Worm (Caenorhabditis elegans) whole organism, young adult: ENCODE data around the gene C06E4.5.
A peak's percentile ranks its signal among the peaks of the same experiment; 100 is the strongest.

Experiments
- B0019.2 ChIP-seq: fragments of 200-800 bp; sonication (Bioruptor generic); conservative IDR thresholded peaks from 2 replicates; pipeline ENCODE4 v1.3.6; 2022; ENCODE audit warnings: missing genetic modification reagents, missing genetic modification characterization, missing compliant biosample characterization
- B0261.1 ChIP-seq: sonication (generic microtip); optimal IDR thresholded peaks from 2 replicates; lab custom pipeline; 2016; ENCODE audit warnings: mild to moderate bottlenecking, missing genetic modification characterization, moderate library complexity, missing compliant biosample characterization
- B0336.3 ChIP-seq: fragments of 200-800 bp; sonication (Bioruptor generic); IDR thresholded peaks from 2 replicates; pipeline ENCODE4 v1.3.6; 2022; ENCODE audit warnings: missing genetic modification characterization, missing compliant biosample characterization
- C17E4.6 ChIP-seq: fragments of 200-800 bp; sonication (Bioruptor generic); IDR thresholded peaks from 2 replicates; pipeline ENCODE4 v1.3.6; 2022; ENCODE audit warnings: missing genetic modification reagents, missing genetic modification characterization, missing compliant biosample characterization
- D2030.7 ChIP-seq: fragments of 200-800 bp; sonication (Bioruptor generic); IDR thresholded peaks from 2 replicates; pipeline ENCODE4 v1.3.6; 2022; ENCODE audit warnings: missing genetic modification reagents, missing genetic modification characterization, missing compliant biosample characterization
- F23B12.7 ChIP-seq: sonication (generic microtip); optimal IDR thresholded peaks from 2 replicates; lab custom pipeline; 2017; ENCODE audit warnings: missing genetic modification characterization, mild to moderate bottlenecking, missing compliant biosample characterization, antibody characterized with exemption, moderate library complexity; ENCODE audit not compliant: insufficient read depth
- F57A8.1 ChIP-seq: fragments of 200-800 bp; sonication (Bioruptor generic); optimal IDR thresholded peaks from 2 replicates; lab custom pipeline; 2018; ENCODE audit warnings: mild to moderate bottlenecking, missing genetic modification characterization, moderate library complexity, missing compliant biosample characterization
- F57C9.4 ChIP-seq: sonication (generic microtip); optimal IDR thresholded peaks from 2 replicates; lab custom pipeline; 2017; ENCODE audit warnings: mild to moderate bottlenecking, missing genetic modification characterization, missing compliant biosample characterization
- T07F8.4 ChIP-seq: sonication (generic microtip); optimal IDR thresholded peaks from 2 replicates; lab custom pipeline; 2016; ENCODE audit warnings: mild to moderate bottlenecking, missing genetic modification characterization, moderate library complexity, missing compliant biosample characterization
- T26A5.8 ChIP-seq: sonication (generic microtip); optimal IDR thresholded peaks from 2 replicates; lab custom pipeline; 2016; ENCODE audit warnings: missing genetic modification characterization, missing compliant biosample characterization
- Y56A3A.18 ChIP-seq: fragments of 200-800 bp; sonication (Bioruptor generic); IDR thresholded peaks from 2 replicates; pipeline ENCODE4 v1.3.6; 2022; ENCODE audit warnings: missing genetic modification reagents, missing genetic modification characterization, missing compliant biosample characterization
- Y95B8A.8 ChIP-seq: fragments of 200-800 bp; sonication (Bioruptor generic); IDR thresholded peaks from 2 replicates; pipeline ENCODE4 v1.3.6; 2022; ENCODE audit warnings: missing genetic modification reagents, missing genetic modification characterization, missing compliant biosample characterization
- ZK185.1 ChIP-seq: sonication (generic microtip); optimal IDR thresholded peaks from 2 replicates; lab custom pipeline; 2016; ENCODE audit warnings: mild to moderate bottlenecking, missing genetic modification characterization, missing compliant biosample characterization; ENCODE audit not compliant: poor library complexity, severe bottlenecking
- ama-1 ChIP-seq, 3 experiments: fragments of 150-350 bp in 1 of 3; sonication (generic microtip) in 2 of 3; optimal IDR thresholded peaks; 2 replicates each; lab custom pipeline; 2014 to 2018; ENCODE audit warnings: missing biosample characterization in 2 of 3, missing genetic modification characterization in 2 of 3, missing genetic modification reagents in 2 of 3
- aptf-2 ChIP-seq: fragments of 200-800 bp; sonication (Bioruptor generic); conservative IDR thresholded peaks from 2 replicates; pipeline ENCODE4 v1.3.6; 2022; ENCODE audit warnings: missing genetic modification reagents, missing genetic modification characterization, missing compliant biosample characterization
- athp-1 ChIP-seq: sonication (generic microtip); optimal IDR thresholded peaks from 2 replicates; lab custom pipeline; 2017; ENCODE audit warnings: mild to moderate bottlenecking, missing genetic modification characterization, missing compliant biosample characterization
- cebp-1 ChIP-seq, 2 experiments: fragments of 200-800 bp in 1 of 2; sonication (Bioruptor generic) in 1 of 2; sonication (generic microtip) in 1 of 2; IDR thresholded peaks in 1 of 2; optimal IDR thresholded peaks in 1 of 2; 2 replicates each; pipeline versions ENCODE4 v1.3.6 to Lab custom; 2017 to 2022; ENCODE audit warnings: missing compliant biosample characterization in 2 of 2, missing genetic modification characterization in 2 of 2, mild to moderate bottlenecking in 1 of 2, missing genetic modification reagents in 1 of 2, moderate library complexity in 1 of 2
- cebp-2 ChIP-seq: fragments of 200-800 bp; sonication (Bioruptor generic); IDR thresholded peaks from 2 replicates; pipeline ENCODE4 v1.3.6; 2022; ENCODE audit warnings: missing genetic modification characterization, missing compliant biosample characterization
- ceh-79 ChIP-seq: sonication (generic microtip); optimal IDR thresholded peaks from 2 replicates; lab custom pipeline; 2017; ENCODE audit warnings: mild to moderate bottlenecking, missing genetic modification characterization, missing compliant biosample characterization
- die-1 ChIP-seq: sonication (generic microtip); optimal IDR thresholded peaks from 2 replicates; lab custom pipeline; 2016; ENCODE audit warnings: missing genotype, mild to moderate bottlenecking, missing genetic modification characterization, missing compliant biosample characterization
- ekl-4 ChIP-seq: fragments of 200-800 bp; sonication (Bioruptor generic); IDR thresholded peaks from 2 replicates; pipeline ENCODE4 v1.3.6; 2022; ENCODE audit warnings: missing genetic modification reagents, missing genetic modification characterization, missing compliant biosample characterization
- him-1 ChIP-seq: sonication (generic microtip); optimal IDR thresholded peaks from 2 replicates; lab custom pipeline; 2016; ENCODE audit warnings: missing genotype, missing genetic modification reagents, missing genetic modification characterization, missing compliant biosample characterization
- lag-1 ChIP-seq: fragments of 200-800 bp; sonication (Bioruptor generic); IDR thresholded peaks from 2 replicates; pipeline ENCODE4 v1.3.6; 2022; ENCODE audit warnings: missing genetic modification reagents, missing genetic modification characterization, missing compliant biosample characterization
- let-607 ChIP-seq, 2 experiments: fragments of 200-800 bp in 1 of 2; sonication (Bioruptor generic) in 1 of 2; sonication (generic microtip) in 1 of 2; optimal IDR thresholded peaks; 2 replicates each; lab custom pipeline; 2016 to 2018; ENCODE audit warnings: mild to moderate bottlenecking in 2 of 2, missing compliant biosample characterization in 2 of 2, missing genetic modification characterization in 2 of 2, moderate library complexity in 2 of 2, missing genotype in 1 of 2
- lsy-27 ChIP-seq: sonication (generic microtip); optimal IDR thresholded peaks from 2 replicates; lab custom pipeline; 2017; ENCODE audit warnings: missing genetic modification characterization, mild to moderate bottlenecking, missing compliant biosample characterization, antibody characterized with exemption, missing genotype, borderline replicate concordance; ENCODE audit not compliant: insufficient read depth
- madf-8 ChIP-seq: fragments of 200-800 bp; sonication (Bioruptor generic); conservative IDR thresholded peaks from 2 replicates; pipeline ENCODE4 v1.3.6; 2022; ENCODE audit warnings: missing genetic modification reagents, missing genetic modification characterization, missing compliant biosample characterization
- mes-4 ChIP-seq: sonication (generic microtip); optimal IDR thresholded peaks from 2 replicates; lab custom pipeline; 2016; ENCODE audit warnings: missing genotype, missing genetic modification characterization, missing compliant biosample characterization
- mxl-1 ChIP-seq: sonication (generic microtip); optimal IDR thresholded peaks from 2 replicates; lab custom pipeline; 2016; ENCODE audit warnings: missing genetic modification characterization, missing compliant biosample characterization
- nfya-2 ChIP-seq: fragments of 200-800 bp; sonication (Bioruptor generic); IDR thresholded peaks from 2 replicates; pipeline ENCODE4 v1.3.6; 2022; ENCODE audit warnings: missing genetic modification reagents, missing genetic modification characterization, missing compliant biosample characterization
- nfyb-1 ChIP-seq: fragments of 200-800 bp; sonication (Bioruptor generic); IDR thresholded peaks from 2 replicates; pipeline ENCODE4 v1.3.6; 2022; ENCODE audit warnings: missing genetic modification reagents, missing genetic modification characterization, missing compliant biosample characterization
- pbrm-1 ChIP-seq: fragments of 200-800 bp; sonication (Bioruptor generic); IDR thresholded peaks from 2 replicates; pipeline ENCODE4 v1.3.6; 2022; ENCODE audit warnings: missing genetic modification reagents, missing genetic modification characterization, missing compliant biosample characterization
- rec-8 ChIP-seq, 2 experiments: sonication (generic microtip); optimal IDR thresholded peaks; 2 replicates each; lab custom pipeline; 2016; ENCODE audit warnings: mild to moderate bottlenecking in 2 of 2, missing genetic modification characterization in 2 of 2, missing genetic modification reagents in 2 of 2, missing genotype in 2 of 2, missing biosample characterization in 1 of 2, missing compliant biosample characterization in 1 of 2, moderate library complexity in 1 of 2
- rpc-1 ChIP-seq, 2 experiments: fragments of 150-350 bp in 1 of 2; sonication (generic microtip) in 1 of 2; optimal IDR thresholded peaks; 2 replicates each; lab custom pipeline; 2014 to 2018; ENCODE audit warnings: missing biosample characterization in 1 of 2, missing genetic modification characterization in 1 of 2, missing genetic modification reagents in 1 of 2, missing genotype in 1 of 2
- sdz-38 ChIP-seq: sonication (generic microtip); optimal IDR thresholded peaks from 2 replicates; lab custom pipeline; 2016; ENCODE audit warnings: missing genotype, missing genetic modification characterization, missing compliant biosample characterization
- snpc-1.3 ChIP-seq: sonication (generic microtip); optimal IDR thresholded peaks from 2 replicates; lab custom pipeline; 2017; ENCODE audit warnings: missing genetic modification characterization, mild to moderate bottlenecking, missing compliant biosample characterization, antibody characterized with exemption, moderate library complexity, missing genotype, missing genetic modification reagents; ENCODE audit not compliant: insufficient read depth
- snpc-4 ChIP-seq, 5 experiments: fragments of 150-350 bp in 1 of 5; sonication (generic microtip) in 4 of 5; optimal IDR thresholded peaks; 2 replicates each; lab custom pipeline; 2014 to 2018; ENCODE audit warnings: missing genetic modification characterization in 5 of 5, missing biosample characterization in 3 of 5, antibody characterized with exemption in 2 of 5, mild to moderate bottlenecking in 2 of 5, missing compliant biosample characterization in 2 of 5, missing genotype in 2 of 5, moderate library complexity in 2 of 5, missing genetic modification reagents in 1 of 5
- somi-1 ChIP-seq: fragments of 200-800 bp; sonication (Bioruptor generic); optimal IDR thresholded peaks from 2 replicates; lab custom pipeline; 2018; ENCODE audit warnings: mild to moderate bottlenecking, missing genetic modification characterization, missing compliant biosample characterization
- tbp1 ChIP-seq: fragments of 200-800 bp; sonication (Bioruptor generic); optimal IDR thresholded peaks from 2 replicates; lab custom pipeline; 2018; ENCODE audit warnings: mild to moderate bottlenecking, missing genetic modification characterization, missing compliant biosample characterization
- ztf-25 ChIP-seq: fragments of 200-800 bp; sonication (Bioruptor generic); IDR thresholded peaks from 2 replicates; pipeline ENCODE4 v1.3.6; 2022; ENCODE audit warnings: missing genetic modification reagents, missing genetic modification characterization, missing compliant biosample characterization
- ztf-26 ChIP-seq: sonication (generic microtip); optimal IDR thresholded peaks from 2 replicates; lab custom pipeline; 2017; ENCODE audit warnings: missing genetic modification characterization, missing compliant biosample characterization
- ztf-6 ChIP-seq: fragments of 200-800 bp; sonication (Bioruptor generic); IDR thresholded peaks from 2 replicates; pipeline ENCODE4 v1.3.6; 2022; ENCODE audit warnings: missing genetic modification reagents, missing genetic modification characterization, missing compliant biosample characterization

The C06E4.5 gene

ce11 chrIV:7260587-7260986 lies 5.8 kb downstream of the C06E4.5 start, which contains the start of gene C06E4.3:
C06E4.3 (plus strand) TSS chrIV:7260875.
- TF ChIP-seq ama-1 (optimal IDR thresholded peaks at IDR 0.05; lab: Kevin White, UChicago) (no peak), ama-1 (GFP tag; optimal IDR thresholded peaks at IDR 0.05; lab: Kevin White, UChicago) (no peak), F57A8.1 (GFP tag; lab: Kevin White, UChicago) (no peak), snpc-1.3 (tag; lab: Kevin White, UChicago) (no peak), lag-1 (no peak), cebp-1 (GFP tag; IDR thresholded peaks at IDR 0.05; lab: Robert Waterston, UW) (no peak), cebp-1 (tag; optimal IDR thresholded peaks at IDR 0.05; lab: Kevin White, UChicago) (no peak), nfyb-1 (GFP tag; lab: Robert Waterston, UW) (no peak), F57C9.4 (tag; lab: Kevin White, UChicago) (no peak), somi-1 (GFP tag; lab: Kevin White, UChicago) (no peak), sdz-38 (tag; lab: Kevin White, UChicago) (no peak), him-1 (no peak), rec-8 (tag; optimal IDR thresholded peaks at IDR 0.05; lab: Kevin White, UChicago) (no peak), ekl-4 (GFP tag; lab: Robert Waterston, UW) (no peak), mes-4 (tag; lab: Kevin White, UChicago) (no peak), mxl-1 (tag; lab: Kevin White, UChicago) (no peak), athp-1 (tag; lab: Kevin White, UChicago) (no peak), pbrm-1 (GFP tag; lab: Robert Waterston, UW) (no peak), ZK185.1 (no peak), ztf-6 (no peak), nfya-2 (GFP tag; lab: Robert Waterston, UW) (no peak), ztf-26 (tag; lab: Kevin White, UChicago) (no peak)

ce11 chrIV:7263137-7263536 lies 8.3 kb downstream of the C06E4.5 start, which contains the start of gene glb-2:
glb-2 (minus strand) TSS chrIV:7263237.
- TF ChIP-seq C17E4.6 (GFP tag; lab: Robert Waterston, UW): no peak
- no peak for TF ChIP-seq let-607 (tag; optimal IDR thresholded peaks at IDR 0.05; lab: Kevin White, UChicago)
- no peak for TF ChIP-seq F57A8.1 (GFP tag; lab: Kevin White, UChicago)
- no peak for TF ChIP-seq F57C9.4 (tag; lab: Kevin White, UChicago)
- TF ChIP-seq somi-1 (GFP tag; lab: Kevin White, UChicago): no peak

ce11 chrIV:7274969-7275548 lies 20.3 kb downstream of the C06E4.5 start:
- TF ChIP-seq F57A8.1 (GFP tag; lab: Kevin White, UChicago) (no peak), tbp1 (GFP tag; lab: Kevin White, UChicago) (peak; percentile 91), Y95B8A.8 (GFP tag; lab: Robert Waterston, UW) (no peak), Y56A3A.18 (GFP tag; lab: Robert Waterston, UW) (no peak), aptf-2 (GFP tag; lab: Robert Waterston, UW) (no peak), lsy-27 (tag; lab: Kevin White, UChicago) (peak; percentile 8), T07F8.4 (no peak), T26A5.8 (no peak), die-1 (peak; percentile 37), F23B12.7 (peak; percentile 39), cebp-2 (GFP tag; lab: Robert Waterston, UW) (no peak), ztf-25 (GFP tag; lab: Robert Waterston, UW) (0 out of 2 replicates have a peak, but pooled peaks have one; percentile 9), B0261.1 (tag; lab: Kevin White, UChicago) (peak; percentile 63), snpc-1.3 (tag; lab: Kevin White, UChicago) (peak; percentile 29), snpc-4 (GFP tag; optimal IDR thresholded peaks at IDR 0.05; lab: Kevin White, UChicago) (peak; percentile 54), snpc-4 (tag; optimal IDR thresholded peaks at IDR 0.05; lab: Kevin White, UChicago) (peak in 2 of 4 experiments; percentile 57 to 74), him-1 (peak; percentile 54), D2030.7 (GFP tag; lab: Robert Waterston, UW) (0 out of 2 replicates have a peak, but pooled peaks have one; percentile 32), B0336.3 (GFP tag; lab: Robert Waterston, UW) (no peak), B0019.2 (GFP tag; lab: Robert Waterston, UW) (no peak), madf-8 (GFP tag; lab: Robert Waterston, UW) (no peak), rpc-1 (optimal IDR thresholded peaks at IDR 0.05; lab: Kevin White, UChicago) (peak; percentile 67), rpc-1 (tag; optimal IDR thresholded peaks at IDR 0.05; lab: Kevin White, UChicago) (peak; percentile 84), ceh-79 (no peak)
